Worm (Caenorhabditis elegans) whole organism, L4/young adult: Measurements from ENCODE around the gene pmk-3.

Experiments
- W03F9.2 ChIP-seq: fragments of 150-350 bp; optimal IDR thresholded peaks from 2 replicates; lab custom pipeline; 2014; ENCODE audit warnings: missing biosample characterization, missing genetic modification characterization
- dao-5 ChIP-seq: sonication (generic microtip); optimal IDR thresholded peaks from 2 replicates; lab custom pipeline; 2016; ENCODE audit warnings: missing genotype, missing genetic modification characterization, moderate library complexity, missing compliant biosample characterization
- him-1 ChIP-seq: sonication (generic microtip); optimal IDR thresholded peaks from 2 replicates; lab custom pipeline; 2016; ENCODE audit warnings: missing genotype, missing genetic modification reagents, missing genetic modification characterization, missing compliant biosample characterization

ce11 chrIV:8103196-8103595, 35.8 kb upstream of the pmk-3 start:
- TF ChIP-seq him-1 (tag; lab: Kevin White, UChicago) (no peak), dao-5 (tag; lab: Kevin White, UChicago) (no peak), W03F9.2 (no peak)
